Fruit fly (Drosophila melanogaster) whole organism, adult: ENCODE data around the gene CG43403.

Experiments
- CG11617 ChIP-seq: fragments of 200-800 bp; sonication (Bioruptor generic); optimal IDR thresholded peaks from 2 replicates; lab custom pipeline; 2017; ENCODE audit warnings: mild to moderate bottlenecking, missing biosample characterization, missing genetic modification reagents, missing genetic modification characterization
- CG12768 ChIP-seq: fragments of 200-800 bp; sonication (Bioruptor generic); optimal IDR thresholded peaks from 2 replicates; lab custom pipeline; 2017; ENCODE audit warnings: missing biosample characterization, missing genetic modification characterization, mild to moderate bottlenecking, moderate library complexity, missing genetic modification reagents
- CG33017 ChIP-seq: fragments of 200-800 bp; sonication (Bioruptor generic); optimal IDR thresholded peaks from 2 replicates; lab custom pipeline; 2018; ENCODE audit warnings: missing biosample characterization, mild to moderate bottlenecking, missing genetic modification characterization, moderate library complexity
- CG7101 ChIP-seq: fragments of 200-800 bp; sonication (Bioruptor generic); optimal IDR thresholded peaks from 2 replicates; lab custom pipeline; 2018; ENCODE audit warnings: missing biosample characterization, mild to moderate bottlenecking, missing genetic modification characterization, moderate library complexity
- Crg-1 ChIP-seq: fragments of 200-800 bp; sonication (Bioruptor generic); optimal IDR thresholded peaks from 2 replicates; lab custom pipeline; 2016; ENCODE audit warnings: missing biosample characterization, missing genetic modification characterization
- Hr96 ChIP-seq: fragments of 200-800 bp; sonication (Bioruptor generic); optimal IDR thresholded peaks from 2 replicates; lab custom pipeline; 2016; ENCODE audit warnings: missing biosample characterization, missing genetic modification characterization
- bab1 ChIP-seq: fragments of 200-800 bp; sonication (Bioruptor generic); optimal IDR thresholded peaks from 3 replicates; lab custom pipeline; 2019; ENCODE audit warnings: missing biosample characterization, mild to moderate bottlenecking, missing genetic modification characterization, moderate library complexity
- kay ChIP-seq: fragments of 200-800 bp; sonication (Bioruptor generic); peaks from one replicate; lab custom pipeline; 2016; ENCODE audit warnings: missing biosample characterization, missing genetic modification characterization, borderline replicate concordance
- ovo ChIP-seq: fragments of 200-800 bp; sonication (Bioruptor generic); optimal IDR thresholded peaks from 2 replicates; lab custom pipeline; 2016; ENCODE audit warnings: missing biosample characterization, missing genetic modification characterization
- toe ChIP-seq: fragments of 200-800 bp; sonication (Bioruptor generic); optimal IDR thresholded peaks from 2 replicates; lab custom pipeline; 2016; ENCODE audit warnings: missing biosample characterization, missing genetic modification characterization

DNA sequence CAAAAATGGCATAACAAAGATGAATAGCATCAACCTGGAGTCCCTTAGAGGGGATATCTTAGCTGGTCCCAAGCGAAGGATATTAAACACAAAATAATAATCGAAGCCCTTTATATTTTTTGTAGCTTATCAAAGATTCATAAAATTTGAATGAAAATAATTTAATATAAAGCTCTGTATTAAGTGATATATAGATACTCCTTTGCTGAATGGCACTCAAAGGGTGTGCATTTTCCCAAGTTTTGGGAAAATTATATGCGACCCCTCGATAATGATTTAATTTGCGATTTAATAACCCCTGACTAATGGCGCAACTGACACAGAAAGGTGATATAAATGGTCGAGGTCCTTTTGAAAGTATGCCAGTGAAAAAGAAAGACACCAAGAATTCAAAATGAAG, 33.8 kb downstream of the CG43403 start, which contains the start of gene Or23a:
- TF ChIP-seq Crg-1 (GFP tag; lab: Kevin White, UChicago) (no peak), kay (GFP tag; lab: Kevin White, UChicago) (no peak), Hr96 (no peak), CG11617 (GFP tag; lab: Kevin White, UChicago) (no peak), toe (GFP tag; lab: Kevin White, UChicago) (no peak), bab1 (GFP tag; lab: Kevin White, UChicago) (no peak), CG12768 (GFP tag; lab: Kevin White, UChicago) (no peak), CG7101 (no peak), ovo (GFP tag; lab: Kevin White, UChicago) (no peak), CG33017 (no peak)
